Fruit fly (Drosophila melanogaster): ENCODE data around the gene Exo84.

Exo84 gene

dm6 chr3R:26011542-26011941, 40.5 kb downstream of the Exo84 start (continued):
- TF ChIP-seq Hr39 (optimal IDR thresholded peaks at IDR 0.05) (no peak), unc-4 (GFP tag; IDR thresholded peaks at IDR 0.05; ENCODE audit: partially characterized antibody) (no peak), oc (tag; optimal IDR thresholded peaks at IDR 0.05) (peak; percentile 50), cato (GFP tag; optimal IDR thresholded peaks at IDR 0.05; ENCODE audit: borderline replicate concordance) (no peak), Dfd (GFP tag; optimal IDR thresholded peaks at IDR 0.05) (no peak), kah (GFP tag; optimal IDR thresholded peaks at IDR 0.05) (no peak), CG9727 (GFP tag; optimal IDR thresholded peaks at IDR 0.05) (peak; percentile 54), Stat92E (GFP tag; optimal IDR thresholded peaks at IDR 0.05) (peak in 1 of 3 experiments; percentile 64), CG9609 (GFP tag; optimal IDR thresholded peaks at IDR 0.05) (no peak), CG13424 (tag; optimal IDR thresholded peaks at IDR 0.05) (peak; percentile 26), CG11398 (GFP tag; optimal IDR thresholded peaks at IDR 0.05) (peak; percentile 44), CG33557 (GFP tag; optimal IDR thresholded peaks at IDR 0.05) (peak; percentile 79), Vsx1 (GFP tag; optimal IDR thresholded peaks at IDR 0.05) (peak; percentile 49), CG1529 (GFP tag; optimal IDR thresholded peaks at IDR 0.05) (peak; percentile 18), TFAM (GFP tag; optimal IDR thresholded peaks at IDR 0.05) (no peak), bab2 (GFP tag; optimal IDR thresholded peaks at IDR 0.05) (no peak), grau (tag; optimal IDR thresholded peaks at IDR 0.05) (peak; percentile 5), Oli (tag; optimal IDR thresholded peaks at IDR 0.05) (no peak), gcm (GFP tag; optimal IDR thresholded peaks at IDR 0.05) (peak; percentile 52), tap (tag; optimal IDR thresholded peaks at IDR 0.05) (peak; percentile 31), CG14710 (tag; optimal IDR thresholded peaks at IDR 0.05) (peak; percentile 58), CG34376 (GFP tag; optimal IDR thresholded peaks at IDR 0.05) (no peak), CG12071 (GFP tag; optimal IDR thresholded peaks at IDR 0.05) (peak; percentile 44), CG10366 (GFP tag; IDR thresholded peaks at IDR 0.05) (no peak), CoRest (tag; optimal IDR thresholded peaks at IDR 0.05) (peak; percentile 17), CG12659 (GFP tag; optimal IDR thresholded peaks at IDR 0.05) (peak; percentile 3), Myb (GFP tag; optimal IDR thresholded peaks at IDR 0.05) (no peak), Sox100B (GFP tag; optimal IDR thresholded peaks at IDR 0.05) (peak; percentile 47), CG15601 (tag; optimal IDR thresholded peaks at IDR 0.05) (peak; percentile 79), NC2β (GFP tag; optimal IDR thresholded peaks at IDR 0.05) (peak; percentile 6), Abd-B (GFP tag; optimal IDR thresholded peaks at IDR 0.05) (no peak), sqz (GFP tag; optimal IDR thresholded peaks at IDR 0.05) (peak; percentile 52), CG7987 (GFP tag; optimal IDR thresholded peaks at IDR 0.05) (peak; percentile 65), ap (GFP tag; IDR thresholded peaks at IDR 0.05) (no peak), CG2199 (GFP tag; IDR thresholded peaks at IDR 0.05) (peak; percentile 87), zen (tag; optimal IDR thresholded peaks at IDR 0.05) (no peak), trh (GFP tag; optimal IDR thresholded peaks at IDR 0.05) (no peak), CG17385 (GFP tag; optimal IDR thresholded peaks at IDR 0.05) (peak; percentile 49), lov (optimal IDR thresholded peaks at IDR 0.05) (no peak), lov (GFP tag; IDR thresholded peaks at IDR 0.05) (0 out of 3 replicates have a peak, but pooled peaks have one; percentile 5), pum (GFP tag; optimal IDR thresholded peaks at IDR 0.05) (no peak), hb (GFP tag; IDR thresholded peaks at IDR 0.05; ENCODE audit: partially characterized antibody) (no peak), danr (GFP tag; IDR thresholded peaks at IDR 0.05) (no peak), HLHmδ (GFP tag; optimal IDR thresholded peaks at IDR 0.05) (peak; percentile 95), D (optimal IDR thresholded peaks at IDR 0.05) (no peak), D (GFP tag; optimal IDR thresholded peaks at IDR 0.05) (peak; percentile 23), HHEX (GFP tag; optimal IDR thresholded peaks at IDR 0.05) (peak; percentile 37), CG8359 (GFP tag; optimal IDR thresholded peaks at IDR 0.05; ENCODE audit: borderline replicate concordance) (peak; percentile 13), CTCF (GFP tag; optimal IDR thresholded peaks at IDR 0.05) (no peak), CG2202 (tag; optimal IDR thresholded peaks at IDR 0.05) (peak; percentile 75), wek (GFP tag; optimal IDR thresholded peaks at IDR 0.05) (peak; percentile 62)

All from whole organism, embryonic.